Worm (Caenorhabditis elegans) whole organism, late embryonic: ENCODE data around the gene clec-71.

Experiments used
- C08G9.2 ChIP-seq: sonication (generic microtip); optimal IDR thresholded peaks from 2 replicates; lab custom pipeline; 2016; ENCODE audit warnings: mild to moderate bottlenecking, missing genetic modification characterization, moderate library complexity, missing compliant biosample characterization
- K09A11.1 ChIP-seq: sonication (generic microtip); optimal IDR thresholded peaks from 2 replicates; lab custom pipeline; 2017; ENCODE audit warnings: antibody characterized with exemption, mild to moderate bottlenecking, missing genetic modification characterization, missing compliant biosample characterization; ENCODE audit not compliant: insufficient read depth
- T23F11.4 ChIP-seq: fragments of 200-800 bp; sonication (Bioruptor generic); optimal IDR thresholded peaks from 2 replicates; lab custom pipeline; 2018; ENCODE audit warnings: mild to moderate bottlenecking, missing genetic modification characterization, missing compliant biosample characterization
- Y22D7AL.16 ChIP-seq: sonication (generic microtip); optimal IDR thresholded peaks from 2 replicates; lab custom pipeline; 2016; ENCODE audit warnings: missing genetic modification characterization, missing compliant biosample characterization
- ama-1 ChIP-seq: fragments of 150-350 bp; optimal IDR thresholded peaks from 2 replicates; lab custom pipeline; 2014
- ceh-14 ChIP-seq: sonication (generic microtip); optimal IDR thresholded peaks from 2 replicates; lab custom pipeline; 2016; ENCODE audit warnings: missing genotype, missing genetic modification characterization, missing compliant biosample characterization
- ceh-18 ChIP-seq: sonication (generic microtip); optimal IDR thresholded peaks from 2 replicates; lab custom pipeline; 2016; ENCODE audit warnings: missing genetic modification characterization, missing compliant biosample characterization
- ceh-19 ChIP-seq: fragments of 200-800 bp; sonication (Bioruptor generic); optimal IDR thresholded peaks from 2 replicates; lab custom pipeline; 2018; ENCODE audit warnings: mild to moderate bottlenecking, missing genetic modification characterization, missing compliant biosample characterization
- ceh-2 ChIP-seq: sonication (generic microtip); optimal IDR thresholded peaks from 2 replicates; lab custom pipeline; 2016; ENCODE audit warnings: missing genotype, missing genetic modification characterization, missing compliant biosample characterization
- ceh-24 ChIP-seq: sonication (generic microtip); optimal IDR thresholded peaks from 2 replicates; lab custom pipeline; 2016; ENCODE audit warnings: mild to moderate bottlenecking, missing genetic modification characterization, missing compliant biosample characterization
- ceh-30 ChIP-seq: fragments of 150-350 bp; optimal IDR thresholded peaks from 2 replicates; lab custom pipeline; 2014; ENCODE audit warnings: missing biosample characterization, missing genetic modification characterization
- ceh-48 ChIP-seq: sonication (generic microtip); optimal IDR thresholded peaks from 2 replicates; lab custom pipeline; 2016; ENCODE audit warnings: missing genetic modification characterization, inconsistent platforms, missing compliant biosample characterization
- ceh-9 ChIP-seq: sonication (generic microtip); optimal IDR thresholded peaks from 2 replicates; lab custom pipeline; 2016; ENCODE audit warnings: mild to moderate bottlenecking, missing genetic modification characterization, inconsistent platforms, missing compliant biosample characterization
- che-1 ChIP-seq: sonication (generic microtip); optimal IDR thresholded peaks from 2 replicates; lab custom pipeline; 2016; ENCODE audit warnings: mild to moderate bottlenecking, missing genetic modification characterization, missing compliant biosample characterization
- dve-1 ChIP-seq: sonication (generic microtip); optimal IDR thresholded peaks from 2 replicates; lab custom pipeline; 2017; ENCODE audit warnings: antibody characterized with exemption, mild to moderate bottlenecking, missing genetic modification characterization, missing compliant biosample characterization
- elt-4 ChIP-seq: sonication (generic microtip); optimal IDR thresholded peaks from 2 replicates; lab custom pipeline; 2016; ENCODE audit warnings: missing genetic modification characterization, missing compliant biosample characterization
- ets-4 ChIP-seq: sonication (generic microtip); optimal IDR thresholded peaks from 2 replicates; lab custom pipeline; 2016; ENCODE audit warnings: missing genetic modification characterization, missing compliant biosample characterization
- fkh-10 ChIP-seq: fragments of 150-350 bp; optimal IDR thresholded peaks from 2 replicates; lab custom pipeline; 2014; ENCODE audit warnings: missing biosample characterization, missing genetic modification reagents, missing genetic modification characterization
- gmeb-2 ChIP-seq: sonication (generic microtip); optimal IDR thresholded peaks from 2 replicates; lab custom pipeline; 2016; ENCODE audit warnings: missing genetic modification characterization, inconsistent platforms, missing compliant biosample characterization
- hlh-13 ChIP-seq: fragments of 200-800 bp; sonication (Bioruptor generic); optimal IDR thresholded peaks from 2 replicates; lab custom pipeline; 2018; ENCODE audit warnings: mild to moderate bottlenecking, missing genetic modification characterization, missing compliant biosample characterization
- hlh-15 ChIP-seq: sonication (generic microtip); optimal IDR thresholded peaks from 2 replicates; lab custom pipeline; 2016; ENCODE audit warnings: missing genetic modification characterization, missing compliant biosample characterization
- hlh-30 ChIP-seq: sonication (generic microtip); optimal IDR thresholded peaks from 2 replicates; lab custom pipeline; 2017; ENCODE audit warnings: antibody characterized with exemption, missing genetic modification characterization, missing compliant biosample characterization; ENCODE audit not compliant: insufficient read depth
- hlh-6 ChIP-seq: sonication (generic microtip); optimal IDR thresholded peaks from 2 replicates; lab custom pipeline; 2016; ENCODE audit warnings: missing genotype, missing genetic modification characterization, missing compliant biosample characterization
- hlh-8 ChIP-seq: sonication (generic microtip); optimal IDR thresholded peaks from 2 replicates; lab custom pipeline; 2016; ENCODE audit warnings: missing genotype, missing genetic modification characterization, missing compliant biosample characterization
- madf-2 ChIP-seq: sonication (generic microtip); optimal IDR thresholded peaks from 2 replicates; lab custom pipeline; 2017; ENCODE audit warnings: missing genetic modification characterization, missing compliant biosample characterization
- nfya-1 ChIP-seq: sonication (generic microtip); optimal IDR thresholded peaks from 2 replicates; lab custom pipeline; 2017; ENCODE audit warnings: missing genetic modification characterization, mild to moderate bottlenecking, missing compliant biosample characterization, antibody characterized with exemption, moderate library complexity
- nhr-232 ChIP-seq: sonication (generic microtip); optimal IDR thresholded peaks from 2 replicates; lab custom pipeline; 2016; ENCODE audit warnings: missing genetic modification characterization, missing compliant biosample characterization
- npax-4 ChIP-seq: sonication (generic microtip); optimal IDR thresholded peaks from 2 replicates; lab custom pipeline; 2016; ENCODE audit warnings: missing genetic modification characterization, missing compliant biosample characterization
- odd-2 ChIP-seq: sonication (generic microtip); optimal IDR thresholded peaks from 2 replicates; lab custom pipeline; 2017; ENCODE audit warnings: antibody characterized with exemption, mild to moderate bottlenecking, missing genetic modification characterization, missing compliant biosample characterization
- pag-3 ChIP-seq: sonication (generic microtip); optimal IDR thresholded peaks from 2 replicates; lab custom pipeline; 2016; ENCODE audit warnings: missing compliant biosample characterization, missing genetic modification characterization, borderline replicate concordance
- ref-2 ChIP-seq: sonication (generic microtip); optimal IDR thresholded peaks from 2 replicates; lab custom pipeline; 2016; ENCODE audit warnings: missing genetic modification characterization, missing compliant biosample characterization
- rnt-1 ChIP-seq: sonication (generic microtip); optimal IDR thresholded peaks from 2 replicates; lab custom pipeline; 2016; ENCODE audit warnings: missing genetic modification characterization, missing compliant biosample characterization
- sdc-2 ChIP-seq: sonication (generic microtip); optimal IDR thresholded peaks from 2 replicates; lab custom pipeline; 2016; ENCODE audit warnings: missing genotype, missing genetic modification characterization, missing compliant biosample characterization
- sox-4 ChIP-seq: sonication (generic microtip); optimal IDR thresholded peaks from 2 replicates; lab custom pipeline; 2017; ENCODE audit warnings: mild to moderate bottlenecking, missing genetic modification characterization, inconsistent platforms, missing compliant biosample characterization
- tbx-7 ChIP-seq: sonication (generic microtip); optimal IDR thresholded peaks from 2 replicates; lab custom pipeline; 2016; ENCODE audit warnings: missing genotype, missing genetic modification characterization, missing compliant biosample characterization
- ttx-3 ChIP-seq: sonication (generic microtip); optimal IDR thresholded peaks from 2 replicates; lab custom pipeline; 2016; ENCODE audit warnings: missing genetic modification reagents, missing genetic modification characterization, missing compliant biosample characterization
- unc-42 ChIP-seq: sonication (generic microtip); optimal IDR thresholded peaks from 2 replicates; lab custom pipeline; 2016; ENCODE audit warnings: missing genotype, missing genetic modification characterization, missing compliant biosample characterization
- unc-86 ChIP-seq: sonication (generic microtip); optimal IDR thresholded peaks from 2 replicates; lab custom pipeline; 2016; ENCODE audit warnings: missing genetic modification characterization, missing compliant biosample characterization
- zip-5 ChIP-seq: sonication (generic microtip); optimal IDR thresholded peaks from 2 replicates; lab custom pipeline; 2016; ENCODE audit warnings: missing genetic modification characterization, missing compliant biosample characterization

Gene clec-71

DNA sequence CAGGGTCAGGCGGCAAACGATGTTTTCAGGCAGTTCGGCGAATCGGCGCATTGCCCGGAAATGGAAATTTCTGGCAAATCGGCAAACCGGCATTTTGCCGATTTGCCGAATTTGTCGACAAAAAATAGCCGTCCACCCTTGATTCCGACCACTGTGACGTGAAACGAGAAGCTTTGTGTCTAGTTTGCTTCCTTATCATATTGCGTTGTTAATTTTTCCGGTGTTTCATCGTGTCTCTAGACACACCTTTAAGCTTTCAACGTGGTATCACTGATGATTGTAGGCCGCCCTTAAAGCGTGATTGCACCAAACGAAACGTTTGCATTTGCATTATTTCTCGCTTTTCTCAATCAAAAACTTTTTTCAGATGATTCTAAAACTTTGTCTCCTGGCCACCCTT is at the start of gene clec-71:
clec-71 (plus strand) TSS at position 362 of the 400 bp plus-strand sequence.
- TF ChIP-seq T23F11.4 = no peak
- TF ChIP-seq nhr-232 (tag; lab: Kevin White, UChicago) = no peak
- TF ChIP-seq ceh-30 (tag; lab: Kevin White, UChicago) = no peak
- no peak for TF ChIP-seq ceh-2 (tag; lab: Kevin White, UChicago)
- TF ChIP-seq sdc-2 (tag; lab: Kevin White, UChicago) = no peak
- no peak for TF ChIP-seq ceh-18 (tag; lab: Kevin White, UChicago)

DNA sequence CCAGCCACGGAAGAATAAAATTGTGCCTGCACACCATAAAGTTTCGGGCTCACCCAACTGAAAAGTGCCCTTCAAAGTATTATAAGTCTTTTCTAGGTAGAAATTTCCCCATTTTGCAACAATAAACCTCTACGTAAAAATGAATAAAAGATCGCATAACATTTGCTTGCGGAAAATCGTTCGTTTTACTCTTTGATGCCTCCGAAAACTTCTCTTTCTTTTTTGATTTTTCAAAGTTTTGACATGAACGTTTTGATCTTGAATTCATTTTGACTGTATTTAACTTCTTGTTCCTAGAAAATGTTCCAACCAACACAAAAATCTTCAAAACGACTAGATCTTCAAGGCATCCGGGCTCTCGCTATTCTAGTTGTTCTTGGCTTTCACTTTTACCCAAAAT is 48.3 kb upstream of the clec-71 start, which contains the start of gene oac-21:
oac-21 (plus strand) TSS at position 301 of the 400 bp plus-strand sequence.
- TF ChIP-seq ceh-30 (tag; lab: Kevin White, UChicago) (no peak), fkh-10 (GFP tag; lab: Kevin White, UChicago) (no peak), unc-86 (no peak), K09A11.1 (tag; lab: Kevin White, UChicago) (no peak), che-1 (tag; lab: Kevin White, UChicago) (no peak), hlh-30 (tag; lab: Kevin White, UChicago) (no peak), ceh-48 (tag; lab: Kevin White, UChicago) (no peak), nhr-232 (tag; lab: Kevin White, UChicago) (no peak), hlh-13 (no peak), sox-4 (no peak), sdc-2 (tag; lab: Kevin White, UChicago) (no peak), hlh-8 (tag; lab: Kevin White, UChicago) (no peak), hlh-6 (tag; lab: Kevin White, UChicago) (no peak)

DNA sequence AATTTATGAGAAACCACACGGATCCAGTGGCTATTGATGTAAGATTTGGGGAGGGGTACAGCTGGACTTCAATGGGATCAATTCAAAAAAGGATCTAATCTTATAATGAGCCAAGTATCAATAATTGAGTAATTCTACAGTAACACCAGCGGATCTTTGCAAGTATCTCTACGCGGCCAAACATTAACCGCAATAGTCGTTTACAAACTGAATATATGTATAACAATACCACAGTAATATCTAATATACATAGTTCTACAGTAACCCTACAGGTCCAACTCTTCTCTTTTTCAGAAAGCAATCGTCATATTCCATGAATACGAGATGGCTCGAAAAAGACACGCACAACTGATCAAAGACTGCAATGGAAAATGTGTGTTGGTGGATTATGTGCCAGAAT is 45.2 kb upstream of the clec-71 start, which contains the start of gene F56D6.9:
F56D6.9 (plus strand) TSS at position 301 of the 400 bp plus-strand sequence.
- TF ChIP-seq K09A11.1 (tag; lab: Kevin White, UChicago) = no peak
- TF ChIP-seq sdc-2 (tag; lab: Kevin White, UChicago) = no peak
- no peak for TF ChIP-seq ceh-24
- no peak for TF ChIP-seq ama-1 (lab: Kevin White, UChicago)
- no peak for TF ChIP-seq Y22D7AL.16 (tag; lab: Kevin White, UChicago)
- TF ChIP-seq nfya-1 (tag; lab: Kevin White, UChicago) = no peak
- no peak for TF ChIP-seq sox-4
- no peak for TF ChIP-seq dve-1 (tag; lab: Kevin White, UChicago)
- no peak for TF ChIP-seq ceh-48 (tag; lab: Kevin White, UChicago)
- TF ChIP-seq ttx-3 (tag; lab: Kevin White, UChicago) = no peak

DNA sequence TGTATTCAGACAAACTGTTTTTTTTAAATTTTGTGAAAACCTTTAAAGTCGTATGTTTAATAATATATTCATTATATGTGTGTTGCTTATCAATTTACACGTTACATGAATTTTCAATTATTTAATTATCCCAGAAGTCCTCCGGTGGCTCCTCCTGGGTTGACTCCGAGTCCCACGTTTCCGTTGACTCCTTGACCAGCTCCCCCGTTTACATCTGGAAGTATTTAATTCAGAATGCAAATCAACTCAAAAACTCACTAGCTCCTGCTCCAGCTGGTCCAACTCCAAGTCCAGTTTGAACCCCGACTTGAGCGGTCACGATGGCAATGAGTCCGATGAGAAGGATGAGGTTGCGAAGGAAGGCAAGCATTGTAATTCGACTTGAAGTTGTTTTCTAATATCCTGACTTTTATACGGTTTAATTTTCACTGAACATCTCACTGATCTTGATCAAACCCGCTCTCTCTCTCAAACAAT is 43.2 kb upstream of the clec-71 start, which contains the start of gene F56D6.8:
F56D6.8 (minus strand) TSS at position 427 of the 477 bp plus-strand sequence.
- TF ChIP-seq ceh-9 (tag; lab: Kevin White, UChicago) = no peak
- TF ChIP-seq ets-4 (tag; lab: Kevin White, UChicago) = no peak
- no peak for TF ChIP-seq rnt-1
- TF ChIP-seq hlh-15 (tag; lab: Kevin White, UChicago) = no peak
- no peak for TF ChIP-seq ceh-24
- no peak for TF ChIP-seq gmeb-2
- no peak for TF ChIP-seq tbx-7 (tag; lab: Kevin White, UChicago)
- no peak for TF ChIP-seq zip-5 (tag; lab: Kevin White, UChicago)
- no peak for TF ChIP-seq ceh-14 (tag; lab: Kevin White, UChicago)
- no peak for TF ChIP-seq npax-4 (tag; lab: Kevin White, UChicago)
- TF ChIP-seq C08G9.2 (tag; lab: Kevin White, UChicago) = no peak
- no peak for TF ChIP-seq hlh-6 (tag; lab: Kevin White, UChicago)
- TF ChIP-seq unc-86 = no peak
- no peak for TF ChIP-seq ceh-2 (tag; lab: Kevin White, UChicago)
- TF ChIP-seq ceh-18 (tag; lab: Kevin White, UChicago) = no peak

DNA sequence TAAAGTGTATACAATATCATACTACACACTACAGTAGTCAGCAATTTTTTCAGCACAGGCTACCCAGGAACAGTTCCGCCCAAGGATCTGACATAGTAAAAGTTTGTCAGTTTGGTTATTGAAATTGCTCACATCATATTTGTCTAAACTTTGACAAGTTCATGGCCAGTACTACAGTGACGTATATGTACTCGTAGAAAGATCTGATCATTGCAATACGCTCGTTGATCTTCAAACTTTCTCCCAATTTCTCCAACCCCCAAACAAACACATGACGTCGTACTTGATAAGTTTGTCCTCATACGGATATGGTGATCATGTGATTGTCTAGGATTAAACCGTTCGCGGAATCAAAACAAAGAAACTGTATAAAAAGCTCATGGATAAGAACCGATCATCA is 42.5 kb upstream of the clec-71 start, which contains the start of gene dct-8:
dct-8 (plus strand) TSS at position 301 of the 400 bp plus-strand sequence.
- TF ChIP-seq odd-2 (tag; lab: Kevin White, UChicago) (no peak), unc-42 (no peak), ref-2 (tag; lab: Kevin White, UChicago) (no peak), C08G9.2 (tag; lab: Kevin White, UChicago) (no peak), zip-5 (tag; lab: Kevin White, UChicago) (no peak), elt-4 (tag; lab: Kevin White, UChicago) (no peak), ceh-2 (tag; lab: Kevin White, UChicago) (no peak), ceh-9 (tag; lab: Kevin White, UChicago) (no peak), pag-3 (tag; lab: Kevin White, UChicago) (no peak), hlh-15 (tag; lab: Kevin White, UChicago) (no peak), ceh-19 (GFP tag; lab: Kevin White, UChicago) (no peak), ceh-14 (tag; lab: Kevin White, UChicago) (no peak), madf-2 (no peak)
- TF ChIP-seq, all 69 proteins: peak for 0
